Worm (Caenorhabditis elegans) whole organism, L4 larva: ENCODE data around the gene algn-12.

ENCODE experiments used
- F10B5.3 ChIP-seq: sonication (generic microtip); optimal IDR thresholded peaks from 2 replicates; lab custom pipeline; 2016; ENCODE audit warnings: mild to moderate bottlenecking, missing genetic modification characterization, missing compliant biosample characterization
- F37D6.2 ChIP-seq: sonication (generic microtip); optimal IDR thresholded peaks from 2 replicates; lab custom pipeline; 2016; ENCODE audit warnings: mild to moderate bottlenecking, missing genetic modification characterization, missing compliant biosample characterization
- Y48G9A.11 ChIP-seq: fragments of 200-800 bp; sonication (Bioruptor generic); IDR thresholded peaks from 2 replicates; pipeline ENCODE4 v1.3.6; 2022; ENCODE audit warnings: missing genetic modification reagents, missing genetic modification characterization, missing compliant biosample characterization
- Y75B8A.6 ChIP-seq: fragments of 200-800 bp; sonication (Bioruptor generic); IDR thresholded peaks from 2 replicates; pipeline ENCODE4 v1.3.6; 2022; ENCODE audit warnings: missing genetic modification reagents, missing genetic modification characterization, missing compliant biosample characterization
- aha-1 ChIP-seq: fragments of 150-350 bp; peaks from one replicate; lab custom pipeline; 2014; ENCODE audit warnings: missing biosample characterization, missing genetic modification characterization
- ama-1 ChIP-seq: fragments of 150-350 bp; optimal IDR thresholded peaks from 2 replicates; lab custom pipeline; 2014; ENCODE audit warnings: inconsistent platforms, mixed read lengths
- arid-1 ChIP-seq: fragments of 200-800 bp; sonication (Bioruptor generic); conservative IDR thresholded peaks from 2 replicates; pipeline ENCODE4 v1.3.6; 2022; ENCODE audit warnings: missing genetic modification reagents, missing genetic modification characterization, missing compliant biosample characterization
- attf-4 ChIP-seq: sonication (generic microtip); optimal IDR thresholded peaks from 3 replicates; lab custom pipeline; 2017; ENCODE audit warnings: missing biosample characterization, missing genetic modification characterization
- ceh-28 ChIP-seq: fragments of 150-350 bp; optimal IDR thresholded peaks from 2 replicates; lab custom pipeline; 2014; ENCODE audit warnings: missing biosample characterization, missing genetic modification reagents, missing genetic modification characterization
- daf-8 ChIP-seq: fragments of 200-800 bp; sonication (Bioruptor generic); IDR thresholded peaks from 2 replicates; pipeline ENCODE4 v1.3.6; 2022; ENCODE audit warnings: missing genetic modification characterization, missing compliant biosample characterization
- dmd-6 ChIP-seq: fragments of 200-800 bp; sonication (Bioruptor generic); IDR thresholded peaks from 2 replicates; pipeline ENCODE4 v1.3.6; 2022; ENCODE audit warnings: missing genetic modification reagents, missing genetic modification characterization, missing compliant biosample characterization
- dpl-1 ChIP-seq: fragments of 150-350 bp; optimal IDR thresholded peaks from 2 replicates; lab custom pipeline; 2014; ENCODE audit warnings: missing biosample characterization, missing genetic modification reagents, missing genetic modification characterization
- dve-1 ChIP-seq: sonication (generic microtip); optimal IDR thresholded peaks from 2 replicates; lab custom pipeline; 2017; ENCODE audit warnings: antibody characterized with exemption, mild to moderate bottlenecking, missing genetic modification characterization, missing compliant biosample characterization; ENCODE audit not compliant: insufficient read depth
- fkh-10 ChIP-seq: fragments of 150-350 bp; optimal IDR thresholded peaks from 2 replicates; lab custom pipeline; 2014; ENCODE audit warnings: missing biosample characterization, missing genetic modification reagents, missing genetic modification characterization
- hlh-11 ChIP-seq: fragments of 200-800 bp; sonication (Bioruptor generic); optimal IDR thresholded peaks from 2 replicates; lab custom pipeline; 2018; ENCODE audit warnings: mild to moderate bottlenecking, missing genetic modification characterization, missing compliant biosample characterization
- hlh-30 ChIP-seq: sonication (generic microtip); optimal IDR thresholded peaks from 2 replicates; lab custom pipeline; 2017; ENCODE audit warnings: antibody characterized with exemption, mild to moderate bottlenecking, missing genetic modification characterization, missing compliant biosample characterization; ENCODE audit not compliant: insufficient read depth
- jun-1 ChIP-seq: fragments of 150-350 bp; optimal IDR thresholded peaks from 2 replicates; lab custom pipeline; 2014; ENCODE audit warnings: missing biosample characterization, missing genetic modification reagents, missing genetic modification characterization
- lim-7 ChIP-seq: fragments of 200-800 bp; sonication (Bioruptor generic); IDR thresholded peaks from 2 replicates; pipeline ENCODE4 v1.3.6; 2022; ENCODE audit warnings: missing genetic modification characterization, missing compliant biosample characterization
- lin-38 ChIP-seq: fragments of 200-800 bp; sonication (Bioruptor generic); IDR thresholded peaks from 2 replicates; pipeline ENCODE4 v1.3.6; 2022; ENCODE audit warnings: missing genetic modification reagents, missing genetic modification characterization, missing compliant biosample characterization
- lsy-2 ChIP-seq, 2 experiments: fragments of 150-350 bp in 1 of 2; sonication (generic microtip) in 1 of 2; optimal IDR thresholded peaks; 2 replicates each; lab custom pipeline; 2014 to 2017; ENCODE audit warnings: missing biosample characterization in 2 of 2, missing genetic modification characterization in 2 of 2
- mdl-1 ChIP-seq, 2 experiments: fragments of 150-350 bp in 1 of 2; sonication (generic microtip) in 1 of 2; optimal IDR thresholded peaks; 2 replicates each; lab custom pipeline; 2014 to 2017; ENCODE audit warnings: missing biosample characterization in 2 of 2, missing genetic modification characterization in 2 of 2
- mdt-29 ChIP-seq: fragments of 200-800 bp; sonication (Bioruptor generic); IDR thresholded peaks from 2 replicates; pipeline ENCODE4 v1.3.6; 2022; ENCODE audit warnings: missing genetic modification reagents, missing genetic modification characterization, missing compliant biosample characterization
- mep-1 ChIP-seq: fragments of 150-350 bp; sonication (generic microtip); optimal IDR thresholded peaks from 3 replicates; lab custom pipeline; 2014; ENCODE audit warnings: missing biosample characterization, missing genetic modification characterization
- mes-2 ChIP-seq: sonication (generic microtip); optimal IDR thresholded peaks from 2 replicates; lab custom pipeline; 2016; ENCODE audit warnings: missing genotype, mild to moderate bottlenecking, missing genetic modification characterization, missing compliant biosample characterization; ENCODE audit not compliant: poor library complexity, severe bottlenecking
- mxl-3 ChIP-seq: fragments of 200-800 bp; sonication (Bioruptor generic); optimal IDR thresholded peaks from 2 replicates; lab custom pipeline; 2018; ENCODE audit warnings: mild to moderate bottlenecking, missing genetic modification characterization, missing compliant biosample characterization
- nhr-28 ChIP-seq: fragments of 150-350 bp; optimal IDR thresholded peaks from 2 replicates; lab custom pipeline; 2014; ENCODE audit warnings: missing biosample characterization, missing genetic modification characterization
- nhr-48 ChIP-seq: sonication (generic microtip); optimal IDR thresholded peaks from 2 replicates; lab custom pipeline; 2016; ENCODE audit warnings: mild to moderate bottlenecking, missing genetic modification characterization, missing compliant biosample characterization
- nhr-76 ChIP-seq: fragments of 150-350 bp; optimal IDR thresholded peaks from 2 replicates; lab custom pipeline; 2014; ENCODE audit warnings: missing biosample characterization, missing genetic modification characterization
- rbr-2 ChIP-seq: sonication (generic microtip); optimal IDR thresholded peaks from 2 replicates; lab custom pipeline; 2016; ENCODE audit warnings: missing genotype, missing genetic modification characterization, missing compliant biosample characterization
- set-16 ChIP-seq: fragments of 200-800 bp; sonication (Bioruptor generic); IDR thresholded peaks from 2 replicates; pipeline ENCODE4 v1.3.6; 2022; ENCODE audit warnings: missing genetic modification reagents, missing genetic modification characterization, missing compliant biosample characterization
- spr-1 ChIP-seq: sonication (generic microtip); optimal IDR thresholded peaks from 2 replicates; lab custom pipeline; 2016; ENCODE audit warnings: mild to moderate bottlenecking, missing genetic modification characterization, missing compliant biosample characterization
- unc-62 ChIP-seq, 3 experiments: fragments of 150-350 bp in 1 of 3; sonication (generic microtip); optimal IDR thresholded peaks in 2 of 3; peaks in 1 of 3; 1 replicate in 1 of 3; 2 replicates in 2 of 3; lab custom pipeline; 2014 to 2017; ENCODE audit warnings: missing biosample characterization in 3 of 3, missing genetic modification characterization in 3 of 3, missing genetic modification reagents in 3 of 3, missing genotype in 1 of 3

The algn-12 gene

ce11 chrV:8039085-8039525 lies 4.2 kb downstream of the algn-12 start (continued):
- TF ChIP-seq lim-7 (GFP tag; lab: Robert Waterston, UW) (no peak), mes-2 (peak; percentile 0)

ce11 chrV:8039606-8040005 lies 4.7 kb downstream of the algn-12 start:
- TF ChIP-seq ama-1 (lab: Kevin White, UChicago) (peak; percentile 70), lim-7 (GFP tag; lab: Robert Waterston, UW) (no peak), arid-1 (GFP tag; lab: Robert Waterston, UW) (no peak), ceh-28 (tag; lab: Kevin White, UChicago) (no peak)
- TF ChIP-seq, all 104 proteins: peak for 1

- TF ChIP-seq dve-1 (tag; lab: Kevin White, UChicago) (peak; percentile 51), unc-62 (GFP tag; optimal IDR thresholded peaks at IDR 0.05 in 1 of 2; lab: Kevin White, UChicago) (no peak), unc-62 (tag; optimal IDR thresholded peaks at IDR 0.05; lab: Kevin White, UChicago) (no peak), mdl-1 (tag; optimal IDR thresholded peaks at IDR 0.05; lab: Kevin White, UChicago) (peak in 1 of 2 experiments; percentile 43), fkh-10 (no peak), nhr-76 (tag; lab: Kevin White, UChicago) (no peak), mxl-3 (GFP tag; lab: Kevin White, UChicago) (peak; percentile 17), nhr-28 (peak; percentile 43), mes-2 (peak; percentile 4), lsy-2 (tag; optimal IDR thresholded peaks at IDR 0.05; lab: Kevin White, UChicago) (peak in 1 of 2 experiments; percentile 60), attf-4 (tag; lab: Kevin White, UChicago) (no peak), nhr-48 (tag; lab: Kevin White, UChicago) (peak; percentile 51), F10B5.3 (no peak), set-16 (GFP tag; lab: Robert Waterston, UW) (peak; percentile 48; the same call in 1 of the 2 replicates), hlh-30 (tag; lab: Kevin White, UChicago) (peak; percentile 42), Y48G9A.11 (GFP tag; lab: Robert Waterston, UW) (no peak), mep-1 (peak; percentile 5), spr-1 (tag; lab: Kevin White, UChicago) (no peak), hlh-11 (tag; lab: Kevin White, UChicago) (peak; percentile 43), jun-1 (peak; percentile 8), aha-1 (tag; lab: Kevin White, UChicago) (peak; percentile 48), ama-1 (lab: Kevin White, UChicago) (peak; percentile 88), ceh-28 (tag; lab: Kevin White, UChicago) (no peak), daf-8 (no peak), dmd-6 (0 out of 2 replicates have a peak, but pooled peaks have one; percentile 13), mdt-29 (GFP tag; lab: Robert Waterston, UW) (peak; percentile 73; the same call in 1 of the 2 replicates), Y75B8A.6 (GFP tag; lab: Robert Waterston, UW) (no peak), rbr-2 (tag; lab: Kevin White, UChicago) (peak; percentile 40), dpl-1 (peak; percentile 8), lin-38 (GFP tag; lab: Robert Waterston, UW) (no peak), F37D6.2 (tag; lab: Kevin White, UChicago) (no peak)
Measured at ce11 chrV:8040247-8041084, 5.6 kb downstream of the algn-12 start.

DNA sequence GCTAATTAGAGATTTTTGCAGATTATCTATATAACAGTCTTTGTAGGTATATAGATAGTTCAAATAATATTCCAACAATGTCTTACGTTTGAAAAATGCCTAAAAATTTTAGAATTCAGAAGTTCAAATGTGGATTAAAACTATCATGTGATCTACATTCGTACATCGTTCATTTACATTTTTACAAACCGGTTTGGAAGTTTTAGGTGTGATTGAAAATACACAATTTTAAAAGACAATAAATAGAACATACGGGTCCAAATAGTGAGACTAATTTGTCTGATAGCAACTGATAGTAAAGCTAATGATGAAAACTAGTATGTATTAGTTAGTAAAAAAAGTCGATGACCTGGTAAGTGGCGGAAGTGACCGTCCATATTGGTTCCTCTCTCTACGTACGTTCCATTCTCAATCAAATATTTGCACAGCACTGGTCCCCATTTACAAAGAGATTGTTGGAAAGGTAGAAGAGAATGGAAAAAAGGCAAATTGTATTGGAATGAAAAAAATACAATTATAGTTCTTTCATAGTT lies 6.5 kb downstream of the algn-12 start:
- TF ChIP-seq ama-1 (lab: Kevin White, UChicago) (no peak), unc-62 (GFP tag; optimal IDR thresholded peaks at IDR 0.05 in 1 of 2; lab: Kevin White, UChicago) (peak in 1 of 2 experiments; percentile 94), unc-62 (tag; optimal IDR thresholded peaks at IDR 0.05; lab: Kevin White, UChicago) (no peak)
